Fruit fly (Drosophila melanogaster) whole organism, prepupa: Measurements from ENCODE around the gene Ctr1A.
A peak's percentile ranks its signal among the peaks of the same experiment; 100 is the strongest.

Source experiments
- Blimp-1 ChIP-seq: fragments of 200-800 bp; sonication (Bioruptor generic); optimal IDR thresholded peaks from 3 replicates; lab custom pipeline; 2017; ENCODE audit warnings: missing biosample characterization, missing genetic modification characterization, mild to moderate bottlenecking, moderate library complexity, missing genetic modification reagents
- CG1621 ChIP-seq: fragments of 200-800 bp; sonication (Bioruptor generic); optimal IDR thresholded peaks from 3 replicates; lab custom pipeline; 2018; ENCODE audit warnings: missing biosample characterization, mild to moderate bottlenecking, missing genetic modification characterization
- CG3032 ChIP-seq: fragments of 200-800 bp; optimal IDR thresholded peaks from 2 replicates; lab custom pipeline; 2019; ENCODE audit warnings: missing biosample characterization, mild to moderate bottlenecking, missing genetic modification characterization, moderate library complexity
- CG6808 ChIP-seq: fragments of 200-800 bp; sonication (Bioruptor generic); optimal IDR thresholded peaks from 3 replicates; lab custom pipeline; 2017; ENCODE audit warnings: missing biosample characterization, missing genetic modification characterization, mild to moderate bottlenecking, moderate library complexity, missing genetic modification reagents
- CG8632 ChIP-seq: fragments of 200-800 bp; sonication (Bioruptor generic); optimal IDR thresholded peaks from 3 replicates; lab custom pipeline; 2016; ENCODE audit warnings: missing biosample characterization, missing genetic modification characterization
- Eip78C ChIP-seq: fragments of 200-800 bp; sonication (Bioruptor generic); peaks from one replicate; lab custom pipeline; 2016; ENCODE audit warnings: missing biosample characterization, missing genetic modification characterization
- Ets21C ChIP-seq: fragments of 200-800 bp; sonication (Bioruptor generic); optimal IDR thresholded peaks from 3 replicates; lab custom pipeline; 2016; ENCODE audit warnings: missing biosample characterization, missing genetic modification characterization
- Gug ChIP-seq: fragments of 200-800 bp; sonication (Bioruptor generic); IDR thresholded peaks from 2 replicates; pipeline ENCODE4 v1.3.6; 2022; ENCODE audit warnings: missing biosample characterization, missing genetic modification characterization
- Hr38 ChIP-seq: sonication (Bioruptor generic); optimal IDR thresholded peaks from 2 replicates; lab custom pipeline; 2016; ENCODE audit warnings: missing biosample characterization, missing genetic modification characterization
- Met ChIP-seq: fragments of 200-800 bp; sonication (Bioruptor generic); optimal IDR thresholded peaks from 3 replicates; lab custom pipeline; 2016; ENCODE audit warnings: missing biosample characterization, missing genetic modification characterization
- pdm3 ChIP-seq: fragments of 200-800 bp; sonication (Bioruptor generic); optimal IDR thresholded peaks from 3 replicates; lab custom pipeline; 2016; ENCODE audit warnings: missing biosample characterization, missing genetic modification characterization
- spab ChIP-seq: fragments of 200-800 bp; sonication (Bioruptor generic); optimal IDR thresholded peaks from 2 replicates; lab custom pipeline; 2017; ENCODE audit warnings: missing biosample characterization, mild to moderate bottlenecking, missing genetic modification characterization, missing genetic modification reagents
- vri ChIP-seq: fragments of 200-800 bp; sonication (Bioruptor generic); optimal IDR thresholded peaks from 3 replicates; lab custom pipeline; 2016; ENCODE audit warnings: missing biosample characterization, mild to moderate bottlenecking, missing genetic modification characterization

- TF ChIP-seq Ets21C (GFP tag; lab: Kevin White, UChicago) (peak; percentile 38), Hr38 (GFP tag; lab: Kevin White, UChicago) (no peak), CG6808 (GFP tag; lab: Kevin White, UChicago) (peak; percentile 71), Gug (peak; percentile 88), Blimp-1 (GFP tag; lab: Kevin White, UChicago) (no peak), vri (GFP tag; lab: Kevin White, UChicago) (peak; percentile 60), CG8632 (GFP tag; lab: Kevin White, UChicago) (peak; percentile 60), spab (GFP tag; lab: Kevin White, UChicago) (peak; percentile 63), CG1621 (peak; percentile 78), Met (GFP tag; lab: Kevin White, UChicago) (peak; percentile 70), CG3032 (tag; lab: Kevin White, UChicago) (peak; percentile 69), Eip78C (GFP tag; lab: Kevin White, UChicago) (peak; percentile 94), pdm3 (GFP tag; lab: Kevin White, UChicago) (peak; percentile 85)
Observed at dm6 chrX:6711295-6711694, 49.8 kb downstream of the Ctr1A start.
